Worm (Caenorhabditis elegans): ENCODE results near the gene W04B5.3.

DNA sequence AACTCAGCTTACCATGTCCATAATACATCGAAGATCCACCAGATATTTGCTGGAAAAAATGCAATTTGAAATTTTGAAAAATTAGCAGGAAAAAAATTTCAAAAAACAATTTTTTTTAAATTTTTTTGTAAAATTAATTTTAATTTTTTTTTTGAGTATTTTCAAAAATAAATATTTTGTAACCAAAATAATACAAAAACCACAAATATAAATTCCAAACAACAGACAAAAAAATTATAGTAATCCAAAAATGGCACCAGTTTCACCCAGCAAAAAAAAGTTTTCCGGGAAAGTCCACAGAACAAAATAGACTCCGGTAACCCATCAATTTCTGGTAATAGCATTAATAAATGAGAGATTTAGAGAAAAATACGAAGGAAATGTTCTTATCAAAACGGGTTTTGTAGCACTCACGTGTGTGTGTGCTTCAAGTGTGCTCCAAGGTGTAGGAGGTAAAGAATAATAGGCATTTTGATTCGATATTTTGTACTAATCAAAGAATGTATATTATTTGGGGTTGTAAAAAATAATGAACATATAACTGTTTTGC is 36.5 kb downstream of the W04B5.3 start, which contains the start of gene nhr-121:
- TF ChIP-seq pha-4 (tag; optimal IDR thresholded peaks at IDR 0.05) (no peak), unc-86 (tag; optimal IDR thresholded peaks at IDR 0.05) (no peak), unc-55 (GFP tag; optimal IDR thresholded peaks at IDR 0.05) (no peak), hlh-6 (tag; optimal IDR thresholded peaks at IDR 0.05) (no peak)

Measured in whole organism, late embryonic.